Fruit fly (Drosophila melanogaster): ENCODE data around the gene BicD.

BicD gene

DNA sequence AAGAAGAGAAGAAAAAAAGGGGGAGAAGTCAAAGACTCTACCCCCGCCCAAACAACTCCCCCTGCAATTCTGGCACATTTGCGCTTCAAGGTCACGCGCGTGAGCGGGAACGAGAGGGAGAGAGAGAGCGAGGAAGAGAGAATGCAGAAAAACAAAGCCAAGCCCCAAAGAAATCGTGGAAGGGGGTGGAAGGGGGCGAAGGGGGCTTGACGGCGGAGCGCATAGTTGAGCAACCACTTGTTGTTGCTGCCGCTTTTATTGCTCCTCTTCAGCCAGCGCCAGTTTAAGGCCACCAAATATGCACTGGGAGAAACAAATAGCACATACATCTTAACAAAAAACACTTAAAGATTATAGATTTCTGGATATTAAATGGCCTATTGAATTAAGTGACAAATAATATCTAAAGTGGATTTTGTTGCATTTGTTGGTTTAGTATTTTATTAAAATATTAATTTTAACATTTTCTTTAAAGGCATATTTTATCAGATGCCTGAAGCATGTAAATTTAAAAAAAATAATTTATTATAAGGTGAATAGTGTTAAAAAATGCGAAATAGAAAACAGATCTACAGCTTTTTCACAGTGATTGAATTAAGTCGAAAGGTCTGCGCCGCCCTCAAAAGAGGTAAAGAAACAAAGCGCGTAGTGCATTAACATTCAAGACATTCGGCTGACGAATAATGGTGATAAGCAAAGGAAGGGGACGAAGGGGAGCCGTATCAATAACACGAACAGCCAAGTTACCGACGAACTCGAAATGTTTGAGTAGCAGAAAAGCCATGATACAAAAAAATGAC is 43.0 kb downstream of the BicD start (continued):
- peak; percentile 93 for TF ChIP-seq tio (GFP tag; optimal IDR thresholded peaks at IDR 0.05)
- TF ChIP-seq sim (GFP tag; IDR thresholded peaks at IDR 0.05): no peak
- peak; percentile 4 for TF ChIP-seq mirr (GFP tag; optimal IDR thresholded peaks at IDR 0.05)
- TF ChIP-seq Sin3A (optimal IDR thresholded peaks at IDR 0.05): no peak
- no peak for TF ChIP-seq Dref (GFP tag; IDR thresholded peaks at IDR 0.05)
- peak; percentile 35 for TF ChIP-seq CG15073 (GFP tag; optimal IDR thresholded peaks at IDR 0.05)
- TF ChIP-seq rib (GFP tag; IDR thresholded peaks at IDR 0.05): peak; percentile 72; the same call in 1 of the 2 replicates
- peak; percentile 89 for TF ChIP-seq chinmo (GFP tag; IDR thresholded peaks at IDR 0.05; ENCODE audit: partially characterized antibody)
- TF ChIP-seq dmrt11E (tag; optimal IDR thresholded peaks at IDR 0.05): peak; percentile 85
- TF ChIP-seq gcm2 (GFP tag; optimal IDR thresholded peaks at IDR 0.05): no peak
- TF ChIP-seq Lpt (GFP tag; optimal IDR thresholded peaks at IDR 0.05): no peak
- TF ChIP-seq Mrtf (GFP tag; IDR thresholded peaks at IDR 0.05): peak; percentile 90; the same call in 2 of the 3 replicates
- TF ChIP-seq CG17361 (GFP tag; IDR thresholded peaks at IDR 0.05): peak; percentile 100
- peak; percentile 91 for TF ChIP-seq scrt (GFP tag; optimal IDR thresholded peaks at IDR 0.05)
- no peak for TF ChIP-seq mld (GFP tag; IDR thresholded peaks at IDR 0.05; ENCODE audit: partially characterized antibody)
- peak; percentile 90 for TF ChIP-seq gsb-n (tag; optimal IDR thresholded peaks at IDR 0.05)
- TF ChIP-seq CG1024 (GFP tag; IDR thresholded peaks at IDR 0.05): peak; percentile 76
- peak; percentile 12; the same call in 1 of the 2 replicates for TF ChIP-seq CG13287 (GFP tag; IDR thresholded peaks at IDR 0.05; ENCODE audit: partially characterized antibody)
- peak; percentile 36 for TF ChIP-seq CG16863 (GFP tag; optimal IDR thresholded peaks at IDR 0.05)
- TF ChIP-seq CG6689 (GFP tag; IDR thresholded peaks at IDR 0.05): peak; percentile 97
- TF ChIP-seq CG9817 (tag; optimal IDR thresholded peaks at IDR 0.05): peak; percentile 85
- no peak for TF ChIP-seq Dp (GFP tag; optimal IDR thresholded peaks at IDR 0.05)
- peak; percentile 97 for TF ChIP-seq Abd-B (GFP tag; optimal IDR thresholded peaks at IDR 0.05)
- no peak for TF ChIP-seq bbx (GFP tag; IDR thresholded peaks at IDR 0.05; ENCODE audit: partially characterized antibody)
- peak in 1 of 2 experiments; percentile 96 for TF ChIP-seq Hr78 (GFP tag; optimal IDR thresholded peaks at IDR 0.05)
- peak; percentile 92 for TF ChIP-seq ranshi (GFP tag; IDR thresholded peaks at IDR 0.05)
- TF ChIP-seq CG4282 (GFP tag; optimal IDR thresholded peaks at IDR 0.05): no peak
- peak; percentile 98 for TF ChIP-seq unpg (GFP tag; optimal IDR thresholded peaks at IDR 0.05)
- TF ChIP-seq NfI (GFP tag; optimal IDR thresholded peaks at IDR 0.05): peak; percentile 94
- TF ChIP-seq Xbp1 (GFP tag; optimal IDR thresholded peaks at IDR 0.05): peak; percentile 71
- TF ChIP-seq CG31388 (GFP tag; optimal IDR thresholded peaks at IDR 0.05): peak; percentile 3
- peak; percentile 50 for TF ChIP-seq CG8089 (GFP tag; optimal IDR thresholded peaks at IDR 0.05)
- TF ChIP-seq CG10274 (GFP tag; optimal IDR thresholded peaks at IDR 0.05): peak; percentile 83
- peak; percentile 83 for TF ChIP-seq CG10543 (GFP tag; optimal IDR thresholded peaks at IDR 0.05)
- TF ChIP-seq CG17612 (GFP tag; IDR thresholded peaks at IDR 0.05): no peak; the same call in 1 of the 2 replicates
- peak; percentile 85 for TF ChIP-seq CG7987 (GFP tag; optimal IDR thresholded peaks at IDR 0.05)
- TF ChIP-seq Nf-YA (GFP tag; IDR thresholded peaks at IDR 0.05): peak; percentile 89
- peak; percentile 88 for TF ChIP-seq Chrac-16 (GFP tag; optimal IDR thresholded peaks at IDR 0.05)
- peak; percentile 50 for TF ChIP-seq ems (GFP tag; optimal IDR thresholded peaks at IDR 0.05)
- TF ChIP-seq CG13894 (tag; optimal IDR thresholded peaks at IDR 0.05): peak; percentile 72
- peak; percentile 86 for TF ChIP-seq CG32767 (GFP tag; IDR thresholded peaks at IDR 0.05)
- TF ChIP-seq hkb (optimal IDR thresholded peaks at IDR 0.05): no peak
- peak; percentile 82 for TF ChIP-seq hkb (GFP tag; IDR thresholded peaks at IDR 0.05)
- peak; percentile 64 for TF ChIP-seq ssp (GFP tag; IDR thresholded peaks at IDR 0.05)
- 0 out of 2 replicates have a peak, but pooled peaks have one; percentile 12 for TF ChIP-seq sens-2 (GFP tag; IDR thresholded peaks at IDR 0.05)
- TF ChIP-seq Jarid2 (GFP tag; optimal IDR thresholded peaks at IDR 0.05): peak; percentile 85
- TF ChIP-seq shn (GFP tag; optimal IDR thresholded peaks at IDR 0.05): peak; percentile 27
- TF ChIP-seq Ssrp (tag; optimal IDR thresholded peaks at IDR 0.05): peak; percentile 69
- TF ChIP-seq CG31441 (GFP tag; IDR thresholded peaks at IDR 0.05): peak; percentile 100

Data from whole organism, embryonic.